Fruit fly (Drosophila melanogaster) whole organism, embryonic: Measurements from ENCODE around the gene SelT.

Experiments
- Ada2b ChIP-seq: fragments of 200-800 bp; sonication (Bioruptor generic); IDR thresholded peaks from 2 replicates; pipeline ENCODE4 v1.3.6; 2022; ENCODE audit warnings: missing biosample characterization, missing genetic modification characterization
- Aef1 ChIP-seq: fragments of 200-800 bp; sonication (Bioruptor generic); IDR thresholded peaks from 3 replicates; pipeline ENCODE4 v1.3.6; 2022; ENCODE audit warnings: missing biosample characterization, missing genetic modification characterization
- Atf-2 ChIP-seq: fragments of 200-800 bp; sonication (Bioruptor generic); optimal IDR thresholded peaks from 2 replicates; lab custom pipeline; 2016; ENCODE audit warnings: missing biosample characterization, missing genetic modification characterization
- Awh ChIP-seq: fragments of 200-800 bp; sonication (Bioruptor generic); IDR thresholded peaks from 2 replicates; pipeline ENCODE4, ENCODE4 v1.3.6; 2022; ENCODE audit warnings: missing biosample characterization, missing genetic modification characterization
- CG10431 ChIP-seq: fragments of 200-800 bp; sonication (Bioruptor generic); optimal IDR thresholded peaks from 3 replicates; lab custom pipeline; 2018; ENCODE audit warnings: missing biosample characterization, mild to moderate bottlenecking, missing genetic modification characterization
- CG10462 ChIP-seq: fragments of 200-800 bp; sonication (Bioruptor generic); optimal IDR thresholded peaks from 2 replicates; lab custom pipeline; 2016; ENCODE audit warnings: missing biosample characterization, missing genetic modification characterization
- CG12659 ChIP-seq: fragments of 200-800 bp; sonication (Bioruptor generic); optimal IDR thresholded peaks from 3 replicates; lab custom pipeline; 2017; ENCODE audit warnings: mild to moderate bottlenecking, missing biosample characterization, missing genetic modification reagents, missing genetic modification characterization
- CG13624 ChIP-seq: fragments of 200-800 bp; sonication (Bioruptor generic); optimal IDR thresholded peaks from 2 replicates; lab custom pipeline; 2016; ENCODE audit warnings: missing biosample characterization, missing genetic modification characterization
- CG14710 ChIP-seq: fragments of 200-800 bp; sonication (Bioruptor generic); optimal IDR thresholded peaks from 3 replicates; lab custom pipeline; 2019; ENCODE audit warnings: missing biosample characterization, mild to moderate bottlenecking, missing genetic modification characterization, moderate library complexity
- CG15601 ChIP-seq: fragments of 200-800 bp; sonication (Bioruptor generic); optimal IDR thresholded peaks from 3 replicates; lab custom pipeline; 2019; ENCODE audit warnings: missing biosample characterization, mild to moderate bottlenecking, missing genetic modification characterization, moderate library complexity
- CG17328 ChIP-seq: fragments of 200-800 bp; sonication (Bioruptor generic); IDR thresholded peaks from 2 replicates; pipeline ENCODE4 v1.3.6; 2022; ENCODE audit warnings: missing biosample characterization, missing genetic modification characterization
- CG17361 ChIP-seq: fragments of 200-800 bp; sonication (Bioruptor generic); IDR thresholded peaks from 3 replicates; pipeline ENCODE4 v1.3.6; 2022; ENCODE audit warnings: missing biosample characterization, missing genetic modification characterization
- CG18619 ChIP-seq: fragments of 200-800 bp; sonication (Bioruptor generic); optimal IDR thresholded peaks from 3 replicates; lab custom pipeline; 2017; ENCODE audit warnings: missing biosample characterization, mild to moderate bottlenecking, missing genetic modification characterization
- CG2889 ChIP-seq: fragments of 200-800 bp; sonication (Bioruptor generic); IDR thresholded peaks from 3 replicates; pipeline ENCODE4 v1.3.6; 2022; ENCODE audit warnings: missing biosample characterization, missing genetic modification characterization
- CG30403 ChIP-seq: fragments of 200-800 bp; sonication (Bioruptor generic); optimal IDR thresholded peaks from 3 replicates; lab custom pipeline; 2016; ENCODE audit warnings: missing biosample characterization, missing genetic modification characterization
- CG34224 ChIP-seq: fragments of 200-800 bp; sonication (Bioruptor generic); IDR thresholded peaks from 3 replicates; pipeline ENCODE4 v1.3.6; 2022; ENCODE audit warnings: missing biosample characterization, missing genetic modification characterization; ENCODE audit not compliant: partially characterized antibody
- CG4328 ChIP-seq: fragments of 200-800 bp; sonication (Bioruptor generic); optimal IDR thresholded peaks from 3 replicates; lab custom pipeline; 2017; ENCODE audit warnings: missing biosample characterization, missing genetic modification reagents, missing genetic modification characterization
- CG43689 ChIP-seq: fragments of 200-800 bp; sonication (Bioruptor generic); IDR thresholded peaks from 2 replicates; pipeline ENCODE4 v1.3.6; 2022; ENCODE audit warnings: missing biosample characterization, missing genetic modification characterization
- CG5180 ChIP-seq: fragments of 200-800 bp; sonication (Bioruptor generic); optimal IDR thresholded peaks from 3 replicates; lab custom pipeline; 2017; ENCODE audit warnings: missing biosample characterization, missing genetic modification characterization, mild to moderate bottlenecking, moderate library complexity, missing genetic modification reagents
- CG6791 ChIP-seq: fragments of 200-800 bp; sonication (Bioruptor generic); IDR thresholded peaks from 3 replicates; pipeline ENCODE4 v1.3.6; 2022; ENCODE audit warnings: missing biosample characterization, missing genetic modification characterization; ENCODE audit not compliant: partially characterized antibody
- CG8388 ChIP-seq: fragments of 200-800 bp; sonication (Bioruptor generic); optimal IDR thresholded peaks from 2 replicates; lab custom pipeline; 2019; ENCODE audit warnings: missing biosample characterization, mild to moderate bottlenecking, missing genetic modification characterization, moderate library complexity
- CG9817 ChIP-seq: fragments of 200-800 bp; sonication (Bioruptor generic); optimal IDR thresholded peaks from 2 replicates; lab custom pipeline; 2018; ENCODE audit warnings: missing biosample characterization, mild to moderate bottlenecking, missing genetic modification characterization, moderate library complexity
- Chrac-16 ChIP-seq: fragments of 200-800 bp; sonication (Bioruptor generic); optimal IDR thresholded peaks from 3 replicates; lab custom pipeline; 2016; ENCODE audit warnings: missing biosample characterization, missing genetic modification characterization
- Dip3 ChIP-seq: fragments of 200-800 bp; sonication (Bioruptor generic); optimal IDR thresholded peaks from 3 replicates; lab custom pipeline; 2016; ENCODE audit warnings: missing biosample characterization, missing genetic modification characterization
- Drgx ChIP-seq: fragments of 200-800 bp; sonication (Bioruptor generic); IDR thresholded peaks from 2 replicates; pipeline ENCODE4 v1.3.6; 2022; ENCODE audit warnings: missing biosample characterization, missing genetic modification characterization
- Jarid2 ChIP-seq: fragments of 200-800 bp; sonication (Bioruptor generic); optimal IDR thresholded peaks from 3 replicates; lab custom pipeline; 2017; ENCODE audit warnings: mild to moderate bottlenecking, missing biosample characterization, missing genetic modification reagents, missing genetic modification characterization
- Kr ChIP-seq: fragments of 200-800 bp; sonication (Bioruptor generic); optimal IDR thresholded peaks from 2 replicates; lab custom pipeline; 2017; ENCODE audit warnings: missing biosample characterization, mild to moderate bottlenecking, missing genetic modification characterization
- Sry-β ChIP-seq: fragments of 200-800 bp; sonication (Bioruptor generic); optimal IDR thresholded peaks from 2 replicates; lab custom pipeline; 2018; ENCODE audit warnings: missing biosample characterization, mild to moderate bottlenecking, missing genetic modification characterization, moderate library complexity
- ap ChIP-seq: fragments of 200-800 bp; sonication (Bioruptor generic); IDR thresholded peaks from 2 replicates; pipeline ENCODE4 v1.3.6; 2022; ENCODE audit warnings: missing biosample characterization, missing genetic modification characterization
- ash1 ChIP-seq: fragments of 200-800 bp; sonication (Bioruptor generic); optimal IDR thresholded peaks from 2 replicates; lab custom pipeline; 2018; ENCODE audit warnings: missing biosample characterization, mild to moderate bottlenecking, missing genetic modification characterization
- br ChIP-seq: fragments of >200 bp; optimal IDR thresholded peaks from 2 replicates; lab custom pipeline; 2017
- btn ChIP-seq: fragments of 200-800 bp; sonication (Bioruptor generic); optimal IDR thresholded peaks from 2 replicates; lab custom pipeline; 2016; ENCODE audit warnings: missing biosample characterization, missing genetic modification characterization
- disco-r ChIP-seq: fragments of 200-800 bp; sonication (Bioruptor generic); optimal IDR thresholded peaks from 2 replicates; lab custom pipeline; 2016; ENCODE audit warnings: missing biosample characterization, missing genetic modification characterization
- dysf ChIP-seq: fragments of 200-800 bp; sonication (Bioruptor generic); IDR thresholded peaks from 3 replicates; pipeline ENCODE4 v1.3.6; 2022; ENCODE audit warnings: missing biosample characterization, missing genetic modification characterization
- ems ChIP-seq: fragments of 200-800 bp; sonication (Bioruptor generic); optimal IDR thresholded peaks from 3 replicates; lab custom pipeline; 2016; ENCODE audit warnings: missing biosample characterization, missing genetic modification characterization
- eyg ChIP-seq: fragments of 200-800 bp; sonication (Bioruptor generic); optimal IDR thresholded peaks from 3 replicates; lab custom pipeline; 2016; ENCODE audit warnings: missing biosample characterization, missing genetic modification characterization
- fd102C ChIP-seq: fragments of 200-800 bp; sonication (Bioruptor generic); optimal IDR thresholded peaks from 2 replicates; lab custom pipeline; 2018; ENCODE audit warnings: missing biosample characterization, mild to moderate bottlenecking, missing genetic modification characterization, moderate library complexity
- hb ChIP-seq: fragments of 200-800 bp; sonication (Bioruptor generic); IDR thresholded peaks from 3 replicates; pipeline ENCODE4 v1.3.6; 2022; ENCODE audit warnings: missing biosample characterization, missing genetic modification characterization; ENCODE audit not compliant: partially characterized antibody
- her ChIP-seq: fragments of 200-800 bp; sonication (Bioruptor generic); optimal IDR thresholded peaks from 2 replicates; lab custom pipeline; 2016; ENCODE audit warnings: missing biosample characterization, missing genetic modification characterization
- hth ChIP-seq: fragments of >200 bp; optimal IDR thresholded peaks from 2 replicates; lab custom pipeline; 2017; ENCODE audit warnings: inconsistent platforms
- inv ChIP-seq: fragments of 200-800 bp; sonication (Bioruptor generic); IDR thresholded peaks from 2 replicates; pipeline ENCODE4 v1.3.6; 2022; ENCODE audit warnings: missing biosample characterization, missing genetic modification characterization; ENCODE audit not compliant: partially characterized antibody
- kah ChIP-seq: fragments of 200-800 bp; sonication (Bioruptor generic); optimal IDR thresholded peaks from 2 replicates; lab custom pipeline; 2018; ENCODE audit warnings: missing biosample characterization, mild to moderate bottlenecking, missing genetic modification characterization
- luna ChIP-seq: fragments of 200-800 bp; sonication (Bioruptor generic); optimal IDR thresholded peaks from 2 replicates; lab custom pipeline; 2016; ENCODE audit warnings: missing biosample characterization, missing genetic modification characterization
- maf-S ChIP-seq: fragments of 200-800 bp; sonication (Bioruptor generic); optimal IDR thresholded peaks from 2 replicates; lab custom pipeline; 2016; ENCODE audit warnings: missing biosample characterization, missing genetic modification characterization
- mam ChIP-seq: fragments of 200-800 bp; sonication (Bioruptor generic); optimal IDR thresholded peaks from 3 replicates; lab custom pipeline; 2016; ENCODE audit warnings: missing biosample characterization, missing genetic modification characterization
- odd ChIP-seq: fragments of 200-800 bp; sonication (Bioruptor generic); optimal IDR thresholded peaks from 2 replicates; lab custom pipeline; 2017; ENCODE audit warnings: missing biosample characterization, mild to moderate bottlenecking, missing genetic modification characterization
- pita ChIP-seq: fragments of 200-800 bp; sonication (Bioruptor generic); optimal IDR thresholded peaks from 2 replicates; lab custom pipeline; 2017; ENCODE audit warnings: missing biosample characterization, mild to moderate bottlenecking, missing genetic modification characterization
- ro ChIP-seq: fragments of 200-800 bp; sonication (Bioruptor generic); IDR thresholded peaks from 2 replicates; pipeline ENCODE4 v1.3.6; 2022; ENCODE audit warnings: missing biosample characterization, missing genetic modification characterization
- slou ChIP-seq: fragments of 200-800 bp; sonication (Bioruptor generic); optimal IDR thresholded peaks from 3 replicates; lab custom pipeline; 2016; ENCODE audit warnings: missing biosample characterization, missing genetic modification characterization
- stc ChIP-seq: fragments of 200-800 bp; sonication (Bioruptor generic); IDR thresholded peaks from 2 replicates; pipeline ENCODE4 v1.3.6; 2022; ENCODE audit warnings: missing biosample characterization, missing genetic modification characterization
- tio ChIP-seq: fragments of 200-800 bp; sonication (Bioruptor generic); optimal IDR thresholded peaks from 2 replicates; lab custom pipeline; 2017; ENCODE audit warnings: missing biosample characterization, missing genetic modification characterization, inconsistent platforms

SelT gene

DNA sequence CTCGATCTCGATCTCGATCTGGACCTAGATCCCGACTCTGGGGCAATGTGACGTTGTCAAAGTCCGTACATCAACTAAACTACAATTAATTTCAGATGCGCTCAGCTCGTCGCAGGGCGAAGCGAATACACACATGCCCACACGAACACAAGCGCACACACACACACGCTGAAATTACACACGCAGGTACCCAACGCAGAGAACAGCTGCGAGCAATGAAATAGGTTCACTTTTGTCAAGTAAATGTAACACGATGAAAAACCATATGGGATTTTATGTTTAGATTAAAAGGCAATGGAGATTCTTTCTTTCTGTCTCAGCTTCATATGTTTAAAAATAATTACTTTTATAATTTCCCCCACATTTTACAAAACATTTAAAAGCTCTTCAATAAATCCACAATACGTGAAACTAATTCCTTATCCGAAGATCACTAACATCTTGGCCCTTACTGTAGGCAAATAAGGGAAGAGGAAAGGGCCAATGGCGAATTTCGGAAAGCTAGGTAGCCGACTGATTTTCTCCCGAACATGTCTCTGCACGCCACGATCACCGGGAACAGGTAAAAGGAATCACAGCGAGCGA is 10.3 kb upstream of the SelT start (continued):
- TF ChIP-seq ems (GFP tag; lab: Kevin White, UChicago) (peak; percentile 59), eyg (GFP tag; lab: Kevin White, UChicago) (no peak), pita (no peak), dysf (peak; percentile 86), CG15601 (tag; lab: Kevin White, UChicago) (peak; percentile 79), fd102C (GFP tag; lab: Kevin White, UChicago) (peak; percentile 83), kah (GFP tag; lab: Kevin White, UChicago) (peak; percentile 60), CG10462 (GFP tag; lab: Kevin White, UChicago) (peak; percentile 69), Aef1 (GFP tag; lab: Robert Waterston, UW) (peak; percentile 59), odd (peak; percentile 85), CG17328 (GFP tag; lab: Robert Waterston, UW) (peak; percentile 84), CG6791 (peak; percentile 26; the same call in 1 of the 3 replicates), mam (GFP tag; lab: Kevin White, UChicago) (peak; percentile 70), CG8388 (GFP tag; lab: Kevin White, UChicago) (peak; percentile 82), CG17361 (GFP tag; lab: Robert Waterston, UW) (peak; percentile 84), disco-r (GFP tag; lab: Kevin White, UChicago) (peak; percentile 69), Atf-2 (GFP tag; lab: Kevin White, UChicago) (peak; percentile 66), CG4328 (GFP tag; lab: Kevin White, UChicago) (peak; percentile 67), CG10431 (GFP tag; lab: Kevin White, UChicago) (peak; percentile 66), CG13624 (GFP tag; lab: Kevin White, UChicago) (peak; percentile 57), Jarid2 (GFP tag; lab: Kevin White, UChicago) (peak; percentile 52), CG43689 (GFP tag; lab: Robert Waterston, UW) (no peak), br (lab: Kevin White, UChicago) (no peak), CG34224 (GFP tag; lab: Robert Waterston, UW) (no peak), slou (peak; percentile 44), CG18619 (GFP tag; lab: Kevin White, UChicago) (peak; percentile 79), stc (GFP tag; lab: Robert Waterston, UW) (peak; percentile 73), her (peak; percentile 46), CG14710 (tag; lab: Kevin White, UChicago) (peak; percentile 87), Chrac-16 (GFP tag; lab: Kevin White, UChicago) (peak; percentile 80), CG2889 (GFP tag; lab: Robert Waterston, UW) (peak; percentile 68; the same call in 2 of the 3 replicates), ro (GFP tag; lab: Robert Waterston, UW) (peak; percentile 57; the same call in 1 of the 2 replicates), CG12659 (GFP tag; lab: Kevin White, UChicago) (peak; percentile 85), Ada2b (peak; percentile 84), luna (GFP tag; lab: Kevin White, UChicago) (no peak), CG9817 (tag; lab: Kevin White, UChicago) (peak; percentile 72), Awh (GFP tag; lab: Robert Waterston, UW) (peak; percentile 84), Kr (GFP tag; lab: Kevin White, UChicago) (peak; percentile 40), ap (GFP tag; lab: Robert Waterston, UW) (peak; percentile 26; the same call in 1 of the 2 replicates), inv (GFP tag; lab: Robert Waterston, UW) (no peak), Dip3 (GFP tag; lab: Kevin White, UChicago) (peak; percentile 67), CG30403 (peak; percentile 86), maf-S (GFP tag; lab: Kevin White, UChicago) (no peak), hb (no peak), tio (GFP tag; lab: Kevin White, UChicago) (peak; percentile 85), Sry-β (GFP tag; lab: Kevin White, UChicago) (no peak), ash1 (GFP tag; lab: Kevin White, UChicago) (no peak), btn (GFP tag; lab: Kevin White, UChicago) (no peak), hth (lab: Kevin White, UChicago) (no peak), Drgx (GFP tag; lab: Robert Waterston, UW) (peak; percentile 75), CG5180 (GFP tag; lab: Kevin White, UChicago) (peak; percentile 72)
